Worm (Caenorhabditis elegans) whole organism, dauer: Measurements from ENCODE around the gene lsm-5.

Source experiments
- unc-62 ChIP-seq: sonication (generic microtip); optimal IDR thresholded peaks from 2 replicates; lab custom pipeline; 2017; ENCODE audit warnings: missing biosample characterization, missing genetic modification reagents, missing genetic modification characterization

lsm-5 gene

DNA sequence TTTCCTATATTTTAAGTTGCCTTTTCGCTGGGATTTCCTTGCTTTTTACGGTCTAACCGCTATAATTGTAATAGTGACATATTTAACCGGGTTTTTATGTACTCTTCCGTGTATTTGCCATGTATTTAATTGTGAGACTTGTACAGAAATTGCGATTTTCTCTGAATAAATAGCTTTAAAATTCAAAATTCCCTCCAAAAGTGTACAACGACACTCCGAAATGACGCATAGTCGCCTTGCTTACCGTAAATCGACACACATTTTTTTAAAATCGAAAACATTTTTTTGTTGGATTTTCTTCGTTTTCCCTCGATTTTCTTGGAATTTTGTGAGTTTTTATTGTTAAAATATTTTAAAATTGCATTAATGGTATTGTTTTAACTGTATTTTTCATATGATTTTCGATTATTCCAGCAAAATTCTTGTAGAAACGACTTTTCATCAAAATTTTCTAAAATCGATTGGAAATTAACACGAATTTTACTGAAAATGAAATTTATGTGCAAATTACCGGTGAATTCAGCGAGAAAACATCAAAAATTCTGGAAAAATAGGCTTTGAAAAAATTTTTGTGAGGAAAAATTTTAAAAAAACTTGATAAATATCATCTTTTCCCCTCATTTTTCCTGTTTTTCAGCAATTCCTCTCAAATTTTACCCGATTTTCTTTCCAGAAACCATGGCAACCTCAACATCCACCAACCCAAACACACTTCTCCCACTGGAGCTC, at the start of gene lsm-5:
lsm-5 (plus strand) TSS at position 679 of the 729 bp plus-strand sequence.
- TF ChIP-seq unc-62 (GFP tag; lab: Kevin White, UChicago), result no peak

DNA sequence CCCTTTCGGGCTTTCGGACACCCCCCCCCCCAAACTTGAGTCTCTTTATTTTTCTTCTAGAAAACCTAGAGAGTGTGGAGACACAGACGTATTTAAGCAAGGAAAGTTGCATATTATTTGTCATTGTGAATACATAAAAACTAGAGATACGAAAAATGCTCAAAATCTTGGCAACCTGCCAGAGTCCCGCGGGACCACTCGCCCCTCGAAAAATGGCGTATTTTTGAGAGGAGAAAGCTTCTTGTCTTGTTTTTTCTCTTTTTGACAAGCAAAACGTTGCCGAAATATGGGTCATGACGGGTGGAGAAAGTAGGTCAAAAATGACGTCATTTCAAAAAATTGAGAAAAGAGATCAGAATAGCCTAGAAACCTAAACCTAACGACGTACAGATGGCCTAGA, 49.8 kb upstream of the lsm-5 start:
- TF ChIP-seq unc-62 (GFP tag; lab: Kevin White, UChicago), result no peak

- TF ChIP-seq unc-62 (GFP tag; lab: Kevin White, UChicago), result no peak
Measured at ce11 chrV:15521920-15522319, 48.3 kb upstream of the lsm-5 start, which contains the start of gene lgc-31. lgc-31 (minus strand) TSS chrV:15522020.

DNA sequence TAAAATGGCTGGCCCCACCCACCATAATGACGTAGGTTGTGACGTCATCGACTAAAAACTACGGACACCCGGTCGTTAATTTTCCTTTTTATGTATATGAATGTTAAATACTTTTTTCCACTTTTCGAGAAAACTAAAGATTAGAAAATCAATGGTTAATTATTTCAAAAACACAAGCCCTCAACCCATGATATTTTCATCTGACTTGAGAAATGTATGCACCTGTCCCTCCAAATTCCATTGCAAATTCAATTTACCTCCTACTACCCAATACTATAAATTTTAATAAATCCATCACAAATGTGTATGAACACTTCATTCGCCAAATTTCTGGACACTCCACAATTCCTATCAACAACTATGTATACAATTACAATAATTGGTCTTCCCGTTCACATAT, 41.1 kb upstream of the lsm-5 start, which contains the start of gene srh-276:
srh-276 (plus strand) TSS at position 301 of the 400 bp plus-strand sequence.
- TF ChIP-seq unc-62 (GFP tag; lab: Kevin White, UChicago), result no peak

DNA sequence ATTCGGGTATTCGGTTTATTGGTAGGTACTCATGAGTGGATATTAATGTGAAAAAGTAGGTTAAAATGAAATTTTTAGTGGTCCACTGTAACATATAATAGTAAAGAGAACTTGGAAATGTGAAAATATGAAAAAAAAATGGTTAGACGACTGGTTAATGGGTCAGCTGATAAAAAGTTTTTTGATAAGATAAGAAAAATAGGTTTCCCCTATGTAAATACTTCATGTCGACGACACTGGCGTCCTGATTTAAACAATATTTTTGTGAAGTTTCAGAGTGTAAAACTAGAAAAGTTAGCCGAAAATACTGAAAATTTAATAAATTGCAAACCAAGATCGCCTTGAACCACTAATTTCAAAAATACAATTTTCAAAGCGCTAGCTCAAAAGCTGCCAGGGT, 37.1 kb upstream of the lsm-5 start, which contains the start of gene F21A3.11:
F21A3.11 (minus strand) TSS at position 117 of the 400 bp plus-strand sequence.
- TF ChIP-seq unc-62 (GFP tag; lab: Kevin White, UChicago), result no peak

DNA sequence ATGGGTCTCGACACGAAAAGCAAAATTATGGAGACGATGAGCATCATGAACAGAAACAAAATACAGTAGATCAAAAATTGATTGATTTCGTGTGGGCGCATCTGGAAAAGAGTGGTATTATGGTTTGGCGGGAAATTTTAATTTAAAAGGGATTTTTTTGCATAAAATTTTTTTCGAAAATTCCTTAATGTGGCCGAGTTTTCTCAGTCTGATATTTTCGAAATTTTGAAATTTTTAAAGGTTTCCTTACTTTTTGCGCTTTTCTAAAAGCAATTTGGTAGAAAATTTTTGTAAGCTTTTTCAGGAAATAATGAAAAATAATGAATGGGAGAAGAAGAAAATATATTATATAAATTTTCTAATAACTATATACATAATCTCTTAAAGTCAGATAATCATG, 36.3 kb upstream of the lsm-5 start, which contains the start of gene F21A3.2:
F21A3.2 (minus strand) TSS at position 101 of the 400 bp plus-strand sequence.
- TF ChIP-seq unc-62 (GFP tag; lab: Kevin White, UChicago), result no peak

ce11 chrV:15536320-15536719, 33.9 kb upstream of the lsm-5 start, which contains the start of gene F21A3.4:
F21A3.4 (plus strand) TSS chrV:15536620.
- no peak for TF ChIP-seq unc-62 (GFP tag; lab: Kevin White, UChicago)

DNA sequence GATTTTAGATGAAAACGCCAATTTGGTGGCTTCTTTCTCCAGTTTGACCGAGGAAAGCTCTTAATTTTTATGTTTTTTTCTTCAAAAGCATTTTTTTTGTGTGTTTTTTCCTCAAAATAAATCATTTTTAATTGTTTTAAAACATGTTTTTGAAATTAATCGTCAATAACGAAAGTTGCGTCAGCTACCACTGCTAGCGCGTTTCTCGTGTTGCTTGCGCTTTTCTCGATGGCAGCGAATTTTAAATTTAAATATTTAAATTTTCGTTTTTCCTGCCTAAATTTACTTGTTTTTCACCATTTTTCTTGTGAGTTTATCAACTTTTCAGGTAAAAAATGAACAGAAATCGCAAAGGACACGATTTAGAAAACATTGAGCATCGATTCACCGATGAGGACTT, 32.3 kb upstream of the lsm-5 start, which contains the start of gene prde-1:
prde-1 (plus strand) TSS at position 322 of the 400 bp plus-strand sequence.
- no peak for TF ChIP-seq unc-62 (GFP tag; lab: Kevin White, UChicago)

- no peak for TF ChIP-seq unc-62 (GFP tag; lab: Kevin White, UChicago)
Measured at ce11 chrV:15543252-15543651, 26.9 kb upstream of the lsm-5 start.

ce11 chrV:15544898-15545297, 25.3 kb upstream of the lsm-5 start, which contains the start of gene glb-14:
glb-14 (minus strand) TSS chrV:15544994.
- no peak for TF ChIP-seq unc-62 (GFP tag; lab: Kevin White, UChicago)

DNA sequence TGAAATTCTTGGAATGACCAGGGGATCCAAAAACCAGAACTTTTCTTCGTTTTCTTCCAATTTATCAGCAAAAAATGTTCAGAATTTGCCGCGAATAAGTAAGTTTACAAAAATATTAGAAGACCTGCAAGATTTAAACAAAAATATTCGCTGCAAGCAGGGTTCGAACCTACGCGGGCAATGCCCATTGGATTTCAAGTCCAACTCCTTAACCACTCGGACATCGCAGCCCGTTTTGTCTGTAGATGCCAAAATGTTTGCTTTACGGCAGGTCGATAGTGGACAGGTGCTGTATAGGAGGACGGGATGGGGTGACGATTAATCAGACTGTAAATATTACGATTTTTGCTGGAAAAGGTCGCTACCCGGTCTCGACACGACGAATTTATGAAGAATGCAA, 22.5 kb upstream of the lsm-5 start:
- no peak for TF ChIP-seq unc-62 (GFP tag; lab: Kevin White, UChicago)

- TF ChIP-seq unc-62 (GFP tag; lab: Kevin White, UChicago), result no peak
Measured at ce11 chrV:15550408-15550807, 19.8 kb upstream of the lsm-5 start.

- no peak for TF ChIP-seq unc-62 (GFP tag; lab: Kevin White, UChicago)
Measured at ce11 chrV:15551642-15552041, 18.5 kb upstream of the lsm-5 start.

DNA sequence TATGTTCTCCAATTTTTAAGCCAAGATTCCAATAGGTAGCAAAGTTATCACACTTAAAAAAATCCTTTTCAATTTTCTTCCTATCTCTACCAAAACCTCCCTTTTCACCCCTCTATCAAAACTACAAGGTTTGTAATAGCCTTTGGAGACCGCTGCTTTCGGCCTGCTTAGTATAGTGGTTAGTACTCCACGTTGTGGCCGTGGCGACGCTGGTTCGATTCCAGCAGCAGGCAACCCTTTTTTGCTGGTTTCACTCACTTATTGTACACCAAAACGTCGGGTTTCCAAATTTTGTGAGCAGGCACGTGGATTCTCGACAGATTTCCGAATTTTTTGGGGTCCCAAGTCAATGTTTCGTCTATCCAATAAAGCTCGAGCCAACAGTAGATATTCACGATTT, 16.3 kb upstream of the lsm-5 start:
- TF ChIP-seq unc-62 (GFP tag; lab: Kevin White, UChicago), result no peak

- no peak for TF ChIP-seq unc-62 (GFP tag; lab: Kevin White, UChicago)
Measured at ce11 chrV:15559047-15559446, 11.1 kb upstream of the lsm-5 start, which contains the start of gene acr-18. acr-18 (minus strand) TSS chrV:15559147.

DNA sequence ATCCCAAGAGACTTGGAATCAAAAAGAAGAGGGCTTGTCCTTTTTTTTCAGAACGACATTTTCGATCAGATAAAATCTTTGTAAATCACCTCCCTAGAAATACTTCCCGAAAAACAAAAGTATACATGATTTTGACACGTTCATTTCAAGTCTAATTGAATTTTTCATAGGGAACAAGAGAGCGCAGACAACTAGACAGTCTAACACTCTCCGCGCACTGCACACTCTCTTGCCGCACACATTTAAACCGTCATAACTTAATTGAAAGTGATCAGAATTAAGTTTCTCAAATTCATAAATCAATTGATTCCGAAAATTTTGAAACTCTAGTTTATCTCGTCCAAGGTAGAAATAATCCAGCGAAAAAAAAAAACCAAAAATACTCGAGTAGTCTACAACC, 10.5 kb upstream of the lsm-5 start:
- no peak for TF ChIP-seq unc-62 (GFP tag; lab: Kevin White, UChicago)

DNA sequence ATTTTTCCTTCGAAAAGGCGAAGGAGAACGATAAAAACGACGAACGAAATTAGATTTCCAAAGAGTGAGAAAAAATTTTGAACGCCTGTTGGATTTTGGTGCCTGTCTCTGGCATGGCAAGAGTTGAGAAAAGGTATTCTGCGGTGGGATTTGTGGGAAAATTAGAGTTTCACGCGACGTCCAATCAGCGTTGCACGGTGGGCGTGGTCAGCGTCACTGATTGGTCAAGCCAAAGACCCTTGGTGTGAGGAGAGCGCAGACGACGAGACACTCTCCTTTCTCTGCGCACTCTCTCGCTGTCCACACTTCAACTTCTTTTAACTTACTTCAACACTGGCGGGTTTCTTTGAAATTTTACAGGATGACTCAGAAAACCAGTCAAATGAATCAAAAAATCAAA, 7.6 kb upstream of the lsm-5 start:
- no peak for TF ChIP-seq unc-62 (GFP tag; lab: Kevin White, UChicago)
